Fruit fly (Drosophila melanogaster) S2 (cell line): Measurements from ENCODE around the gene CG32647.

ENCODE experiments used
- CG8478 ChIP-seq: fragments of >200 bp; optimal IDR thresholded peaks from 2 replicates; lab custom pipeline; 2018
- CTCF ChIP-seq, 2 experiments: fragments of >200 bp; optimal IDR thresholded peaks; 2 replicates each; lab custom pipeline; 2018

DNA sequence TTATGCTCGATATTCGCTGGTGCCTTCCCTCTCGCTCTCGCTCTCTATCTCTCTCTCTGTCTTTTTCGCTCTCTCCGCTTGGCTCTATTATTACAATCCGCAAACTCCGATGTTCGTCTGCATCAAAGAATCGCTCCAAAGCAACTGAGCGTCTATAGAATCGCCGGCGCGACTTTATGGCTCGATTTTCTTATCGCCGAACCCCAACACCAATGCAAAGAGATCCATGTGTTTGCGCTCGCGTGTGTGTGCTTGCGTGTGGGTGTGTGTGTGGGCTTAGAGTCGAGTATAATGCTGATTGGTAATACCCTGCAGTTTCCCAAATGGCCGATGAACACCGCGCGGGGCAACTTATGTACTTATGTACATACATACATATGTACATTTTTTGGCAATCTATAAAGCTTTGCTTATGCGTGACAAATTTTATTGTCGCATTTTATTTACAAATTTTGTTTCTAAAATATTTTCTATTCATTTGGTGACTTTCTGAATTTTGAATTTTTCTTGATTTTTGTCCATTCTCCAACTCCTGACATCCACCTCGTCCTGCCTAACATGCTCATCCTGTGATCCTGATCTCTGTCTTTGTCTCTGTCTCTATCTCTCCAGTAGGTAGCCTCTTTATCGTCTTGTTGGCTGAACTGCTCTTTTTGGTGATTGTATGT is 24.2 kb downstream of the CG32647 start, which contains the start of gene Paics:
- TF ChIP-seq CG8478 (lab: Kevin White, UChicago), result no peak
- TF ChIP-seq CTCF (optimal IDR thresholded peaks at IDR 0.05; lab: Kevin White, UChicago), result no peak
